Fruit fly (Drosophila melanogaster): ENCODE measurements around the gene pon.

The pon gene

DNA sequence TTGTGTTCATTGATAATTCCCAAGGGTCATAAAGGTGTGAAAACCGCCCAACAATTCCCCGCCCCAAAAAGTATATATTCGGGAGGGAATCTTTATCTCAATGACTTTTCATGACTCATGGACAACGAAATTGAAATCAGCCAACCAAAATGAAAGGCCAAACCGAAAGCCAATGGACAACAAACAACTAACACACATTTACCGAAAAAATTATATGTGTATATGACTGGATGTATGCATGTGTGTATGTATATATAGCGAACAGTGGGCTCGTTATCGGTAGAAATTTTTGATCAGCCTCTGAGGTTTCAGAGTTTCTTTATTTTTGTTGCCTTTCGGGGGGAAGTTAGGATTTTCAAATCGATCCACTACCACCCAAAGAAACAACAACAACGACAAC lies 17.2 kb upstream of the pon start:
- TF ChIP-seq ttk (GFP tag; IDR thresholded peaks at IDR 0.05) (no peak), Hr78 (GFP tag; optimal IDR thresholded peaks at IDR 0.05) (peak in 1 of 2 experiments; percentile 29), Nf-YC (tag; optimal IDR thresholded peaks at IDR 0.05) (peak; percentile 88), CG17385 (GFP tag; optimal IDR thresholded peaks at IDR 0.05) (no peak), sens-2 (GFP tag; IDR thresholded peaks at IDR 0.05) (no peak), CG8765 (GFP tag; IDR thresholded peaks at IDR 0.05) (no peak), lola (GFP tag; optimal IDR thresholded peaks at IDR 0.05) (no peak), cg (GFP tag; optimal IDR thresholded peaks at IDR 0.05) (peak; percentile 54), D19B (GFP tag; optimal IDR thresholded peaks at IDR 0.05) (no peak), CG3847 (GFP tag; IDR thresholded peaks at IDR 0.05) (no peak), CG14050 (GFP tag; IDR thresholded peaks at IDR 0.05) (no peak), sug (tag; optimal IDR thresholded peaks at IDR 0.05) (peak; percentile 14), exex (tag; optimal IDR thresholded peaks at IDR 0.05) (peak; percentile 37), Nf-YB (GFP tag; optimal IDR thresholded peaks at IDR 0.05) (peak; percentile 91)

DNA sequence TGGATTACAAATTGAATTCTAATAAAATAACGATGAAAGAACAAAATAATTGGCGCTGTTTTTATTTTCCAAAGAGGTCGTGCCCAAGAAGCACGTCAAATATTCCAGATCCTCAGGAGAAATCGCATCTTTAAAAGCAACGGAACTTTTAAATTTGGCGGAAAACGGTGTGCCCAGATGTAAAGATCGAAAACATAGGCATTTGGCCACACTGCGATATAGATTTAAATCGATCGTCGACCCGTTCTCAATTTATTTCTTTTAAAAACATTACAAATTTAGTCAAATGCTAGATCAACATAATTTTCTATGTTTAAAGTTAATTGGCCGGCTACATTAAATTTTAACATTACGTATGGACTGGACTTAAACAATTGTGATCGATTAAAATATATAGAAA lies 9.0 kb upstream of the pon start:
- no peak for TF ChIP-seq luna (GFP tag; optimal IDR thresholded peaks at IDR 0.05)
- TF ChIP-seq CG2875 (GFP tag; optimal IDR thresholded peaks at IDR 0.05): no peak
- no peak for TF ChIP-seq CG16779 (GFP tag; IDR thresholded peaks at IDR 0.05)
- TF ChIP-seq sc (optimal IDR thresholded peaks at IDR 0.05): no peak
- TF ChIP-seq sc (GFP tag; optimal IDR thresholded peaks at IDR 0.05): no peak
- no peak for TF ChIP-seq CG33213 (GFP tag; optimal IDR thresholded peaks at IDR 0.05)
- TF ChIP-seq CG11398 (GFP tag; optimal IDR thresholded peaks at IDR 0.05): no peak
- no peak for TF ChIP-seq Sry-β (GFP tag; optimal IDR thresholded peaks at IDR 0.05)
- TF ChIP-seq gfzf (GFP tag; optimal IDR thresholded peaks at IDR 0.05): peak; percentile 51
- no peak for TF ChIP-seq kni (GFP tag; optimal IDR thresholded peaks at IDR 0.05)
- 0 out of 3 replicates have a peak, but pooled peaks have one; percentile 17 for TF ChIP-seq CG34224 (GFP tag; IDR thresholded peaks at IDR 0.05; ENCODE audit: partially characterized antibody)
- TF ChIP-seq ham (GFP tag; IDR thresholded peaks at IDR 0.05): no peak
- TF ChIP-seq Trl (optimal IDR thresholded peaks at IDR 0.05): no peak
- no peak for TF ChIP-seq Trl (GFP tag; optimal IDR thresholded peaks at IDR 0.05)
- peak; percentile 44; the same call in 2 of the 3 replicates for TF ChIP-seq zen2 (GFP tag; IDR thresholded peaks at IDR 0.05; ENCODE audit: partially characterized antibody)
- TF ChIP-seq Mes4 (GFP tag; optimal IDR thresholded peaks at IDR 0.05): no peak
- TF ChIP-seq CG13287 (GFP tag; IDR thresholded peaks at IDR 0.05; ENCODE audit: partially characterized antibody): peak; percentile 24; the same call in 1 of the 2 replicates
- TF ChIP-seq Rfx (GFP tag; IDR thresholded peaks at IDR 0.05): no peak
- TF ChIP-seq nerfin-1 (tag; optimal IDR thresholded peaks at IDR 0.05): no peak
- TF ChIP-seq phol (tag; optimal IDR thresholded peaks at IDR 0.05): no peak
- peak; percentile 92 for TF ChIP-seq stwl (tag; optimal IDR thresholded peaks at IDR 0.05)
- no peak for TF ChIP-seq CG17612 (GFP tag; IDR thresholded peaks at IDR 0.05)
- no peak for TF ChIP-seq Doc3 (GFP tag; IDR thresholded peaks at IDR 0.05; ENCODE audit: partially characterized antibody)
- no peak for TF ChIP-seq CG14710 (tag; optimal IDR thresholded peaks at IDR 0.05)
- TF ChIP-seq h (optimal IDR thresholded peaks at IDR 0.05): no peak
- no peak for TF ChIP-seq ind (GFP tag; optimal IDR thresholded peaks at IDR 0.05)
- TF ChIP-seq Myb (GFP tag; optimal IDR thresholded peaks at IDR 0.05): peak; percentile 43
- TF ChIP-seq E2f2 (GFP tag; IDR thresholded peaks at IDR 0.05): peak; percentile 69
- TF ChIP-seq tgo (GFP tag; IDR thresholded peaks at IDR 0.05): no peak
- TF ChIP-seq CG9797 (GFP tag; optimal IDR thresholded peaks at IDR 0.05): no peak
- TF ChIP-seq Ets97D (GFP tag; optimal IDR thresholded peaks at IDR 0.05): peak; percentile 11
- TF ChIP-seq CG1602 (GFP tag; optimal IDR thresholded peaks at IDR 0.05): no peak
- TF ChIP-seq Dp (GFP tag; optimal IDR thresholded peaks at IDR 0.05): peak; percentile 59

All from whole organism, embryonic.